Worm (Caenorhabditis elegans): Measurements from ENCODE around the gene srj-13.

The srj-13 gene

ce11 chrV:7415780-7416428 is 13.4 kb downstream of the srj-13 start, which contains the start of gene F18E3.13 (continued):
- TF ChIP-seq unc-39 (tag; optimal IDR thresholded peaks at IDR 0.05) (no peak), ZK546.5 (tag; optimal IDR thresholded peaks at IDR 0.05) (no peak), sdz-12 (GFP tag; optimal IDR thresholded peaks at IDR 0.05) (no peak), lin-39 (tag; optimal IDR thresholded peaks at IDR 0.05) (no peak), lir-3 (tag; optimal IDR thresholded peaks at IDR 0.05) (no peak), madf-5 (GFP tag; IDR thresholded peaks at IDR 0.05) (no peak), duxl-1 (tag; optimal IDR thresholded peaks at IDR 0.05; ENCODE audit: poor library complexity) (peak; percentile 36), pqm-1 (tag; optimal IDR thresholded peaks at IDR 0.05) (no peak), daf-8 (GFP tag; IDR thresholded peaks at IDR 0.05) (no peak), attf-4 (tag; optimal IDR thresholded peaks at IDR 0.05) (no peak), lin-1 (GFP tag; IDR thresholded peaks at IDR 0.05) (no peak; the same call in 1 of the 2 replicates), ceh-20 (GFP tag; IDR thresholded peaks at IDR 0.05) (no peak; the same call in 1 of the 2 replicates)

ce11 chrV:7416569-7416968 is 14.1 kb downstream of the srj-13 start:
- no peak for TF ChIP-seq nhr-11 (tag; optimal IDR thresholded peaks at IDR 0.05)
- TF ChIP-seq T20F7.1 (GFP tag; optimal IDR thresholded peaks at IDR 0.05), result peak; percentile 14
- TF ChIP-seq vab-7 (GFP tag; IDR thresholded peaks at IDR 0.05), result no peak
- no peak for TF ChIP-seq ceh-62 (tag; optimal IDR thresholded peaks at IDR 0.05)
- peak; percentile 89 for TF ChIP-seq aha-1 (tag)
- TF ChIP-seq nhr-102 (tag; optimal IDR thresholded peaks at IDR 0.05), result peak; percentile 5
- no peak for TF ChIP-seq sdz-12 (GFP tag; optimal IDR thresholded peaks at IDR 0.05)

- TF ChIP-seq rbr-2 (tag; optimal IDR thresholded peaks at IDR 0.05), result no peak
- no peak for TF ChIP-seq lim-7 (GFP tag; IDR thresholded peaks at IDR 0.05)
- TF ChIP-seq nhr-102 (tag; optimal IDR thresholded peaks at IDR 0.05), result no peak
- TF ChIP-seq lsy-2 (tag; optimal IDR thresholded peaks at IDR 0.05), result no peak
- peak in 1 of 2 experiments; percentile 90 for TF ChIP-seq unc-62 (GFP tag; optimal IDR thresholded peaks at IDR 0.05 in 1 of 2)
- no peak for TF ChIP-seq unc-62 (tag; optimal IDR thresholded peaks at IDR 0.05)
- TF ChIP-seq nhr-111 (GFP tag; optimal IDR thresholded peaks at IDR 0.05), result no peak
- peak; percentile 97 for TF ChIP-seq aha-1 (tag)
- TF ChIP-seq spr-1 (tag; optimal IDR thresholded peaks at IDR 0.05), result no peak
- TF ChIP-seq duxl-1 (tag; optimal IDR thresholded peaks at IDR 0.05; ENCODE audit: poor library complexity), result peak; percentile 17
- TF ChIP-seq hif-1 (tag; optimal IDR thresholded peaks at IDR 0.05), result peak in 1 of 2 experiments; percentile 70
- TF ChIP-seq mes-2 (tag; optimal IDR thresholded peaks at IDR 0.05; ENCODE audit: poor library complexity, severe bottlenecking), result no peak
- no peak for TF ChIP-seq saeg-2 (GFP tag; IDR thresholded peaks at IDR 0.05)
- no peak for TF ChIP-seq dmd-8 (GFP tag; IDR thresholded peaks at IDR 0.05)
- TF ChIP-seq nhr-11 (tag; optimal IDR thresholded peaks at IDR 0.05), result no peak
- no peak for TF ChIP-seq F10B5.3 (tag; optimal IDR thresholded peaks at IDR 0.05)
Measured at ce11 chrV:7417018-7417716, 14.7 kb downstream of the srj-13 start, which contains the start of gene srw-67. srw-67 (plus strand) TSS chrV:7417660.

ce11 chrV:7420162-7420561 is 17.7 kb downstream of the srj-13 start, which contains the start of gene srxa-4:
srxa-4 (plus strand) TSS chrV:7420462.
- TF ChIP-seq nhr-111 (GFP tag; optimal IDR thresholded peaks at IDR 0.05) (no peak), T20F7.1 (GFP tag; optimal IDR thresholded peaks at IDR 0.05) (no peak), pha-4 (GFP tag; IDR thresholded peaks at IDR 0.05) (no peak), pha-4 (tag; optimal IDR thresholded peaks at IDR 0.05) (no peak), jun-1 (tag; optimal IDR thresholded peaks at IDR 0.05) (no peak), snpc-4 (tag; optimal IDR thresholded peaks at IDR 0.05) (no peak), vab-7 (GFP tag; IDR thresholded peaks at IDR 0.05) (no peak), nhr-102 (tag; optimal IDR thresholded peaks at IDR 0.05) (no peak), fos-1 (tag; optimal IDR thresholded peaks at IDR 0.05) (no peak), set-16 (GFP tag; IDR thresholded peaks at IDR 0.05) (no peak), ztf-11 (tag; optimal IDR thresholded peaks at IDR 0.05) (no peak), lin-29 (GFP tag; IDR thresholded peaks at IDR 0.05) (no peak), lsy-2 (tag; optimal IDR thresholded peaks at IDR 0.05) (no peak), lim-7 (GFP tag; IDR thresholded peaks at IDR 0.05) (no peak), mes-2 (tag; optimal IDR thresholded peaks at IDR 0.05; ENCODE audit: poor library complexity, severe bottlenecking) (no peak), tra-1 (GFP tag; IDR thresholded peaks at IDR 0.05) (no peak), lin-39 (tag; optimal IDR thresholded peaks at IDR 0.05) (no peak), dmd-6 (GFP tag; IDR thresholded peaks at IDR 0.05) (no peak), ZK337.2 (GFP tag; IDR thresholded peaks at IDR 0.05) (no peak)

Measured in whole organism, L4 larva.